Worm (Caenorhabditis elegans): ENCODE measurements around the gene med-2.

The med-2 gene

ce11 chrIII:6884203-6884602 is at the start of gene med-2:
med-2 (plus strand) TSS chrIII:6884503.
- TF ChIP-seq ama-1 (optimal IDR thresholded peaks at IDR 0.05) = no peak
- TF ChIP-seq unc-86 (tag; optimal IDR thresholded peaks at IDR 0.05) = no peak
- TF ChIP-seq rnt-1 (tag; optimal IDR thresholded peaks at IDR 0.05) = no peak
- TF ChIP-seq ceh-19 (GFP tag; optimal IDR thresholded peaks at IDR 0.05) = no peak
- no peak for TF ChIP-seq gmeb-2 (tag; optimal IDR thresholded peaks at IDR 0.05)
- TF ChIP-seq che-1 (tag; optimal IDR thresholded peaks at IDR 0.05) = no peak
- no peak for TF ChIP-seq pax-1 (tag; optimal IDR thresholded peaks at IDR 0.05)
- no peak for TF ChIP-seq unc-42 (tag; optimal IDR thresholded peaks at IDR 0.05)
- TF ChIP-seq pat-9 (tag; optimal IDR thresholded peaks at IDR 0.05) = no peak
- TF ChIP-seq hlh-30 (tag; optimal IDR thresholded peaks at IDR 0.05; ENCODE audit: insufficient read depth) = no peak

- TF ChIP-seq unc-86 (tag; optimal IDR thresholded peaks at IDR 0.05) (no peak), zip-5 (tag; optimal IDR thresholded peaks at IDR 0.05) (no peak), ceh-24 (tag; optimal IDR thresholded peaks at IDR 0.05) (no peak), tbx-7 (tag; optimal IDR thresholded peaks at IDR 0.05) (no peak), npax-4 (tag; optimal IDR thresholded peaks at IDR 0.05) (no peak), pat-9 (tag; optimal IDR thresholded peaks at IDR 0.05) (no peak), elt-2 (tag; optimal IDR thresholded peaks at IDR 0.05) (no peak), Y22D7AL.16 (tag; optimal IDR thresholded peaks at IDR 0.05) (no peak), eyg-1 (tag; optimal IDR thresholded peaks at IDR 0.05) (no peak), hlh-8 (tag; optimal IDR thresholded peaks at IDR 0.05) (no peak), syd-9 (tag; optimal IDR thresholded peaks at IDR 0.05) (no peak), mec-3 (tag; optimal IDR thresholded peaks at IDR 0.05; ENCODE audit: borderline replicate concordance) (no peak), ceh-14 (tag; optimal IDR thresholded peaks at IDR 0.05) (no peak), gmeb-2 (tag; optimal IDR thresholded peaks at IDR 0.05) (no peak), sdc-2 (tag; optimal IDR thresholded peaks at IDR 0.05) (no peak), F13H6.1 (tag; optimal IDR thresholded peaks at IDR 0.05) (no peak), pag-3 (tag; optimal IDR thresholded peaks at IDR 0.05; ENCODE audit: borderline replicate concordance) (no peak), K09A11.1 (tag; optimal IDR thresholded peaks at IDR 0.05; ENCODE audit: insufficient read depth) (no peak)
Measured at ce11 chrIII:6837320-6837719, 47.0 kb upstream of the med-2 start.

ce11 chrIII:6839091-6839490 is 45.2 kb upstream of the med-2 start:
- TF ChIP-seq ceh-31 (tag; optimal IDR thresholded peaks at IDR 0.05) (no peak), nhr-232 (tag; optimal IDR thresholded peaks at IDR 0.05) (no peak), ahr-1 (tag; optimal IDR thresholded peaks at IDR 0.05) (no peak), ref-2 (tag; optimal IDR thresholded peaks at IDR 0.05) (no peak), sox-2 (GFP tag; IDR thresholded peaks at IDR 0.05) (no peak)

ce11 chrIII:6848654-6849204 is 35.6 kb upstream of the med-2 start, which contains the start of gene dhhc-5:
dhhc-5 (minus strand) TSS chrIII:6849059.
- TF ChIP-seq C08G9.2 (tag; optimal IDR thresholded peaks at IDR 0.05) (no peak), hlh-30 (tag; optimal IDR thresholded peaks at IDR 0.05; ENCODE audit: insufficient read depth) (peak; percentile 0), madf-2 (tag; optimal IDR thresholded peaks at IDR 0.05) (no peak), K09A11.1 (tag; optimal IDR thresholded peaks at IDR 0.05; ENCODE audit: insufficient read depth) (no peak), Y22D7AL.16 (tag; optimal IDR thresholded peaks at IDR 0.05) (no peak)

ce11 chrIII:6850255-6850654 is 34.0 kb upstream of the med-2 start, which contains the start of gene srv-1:
srv-1 (plus strand) TSS chrIII:6850385.
- TF ChIP-seq elt-4 (tag; optimal IDR thresholded peaks at IDR 0.05) = no peak
- TF ChIP-seq elt-2 (tag; optimal IDR thresholded peaks at IDR 0.05) = peak; percentile 30

ce11 chrIII:6856709-6857108 is 27.6 kb upstream of the med-2 start, which contains the start of gene zak-1:
zak-1 (minus strand) TSS chrIII:6856809.
- TF ChIP-seq pax-1 (tag; optimal IDR thresholded peaks at IDR 0.05) = no peak
- no peak for TF ChIP-seq ceh-22 (tag; optimal IDR thresholded peaks at IDR 0.05)
- TF ChIP-seq hlh-8 (tag; optimal IDR thresholded peaks at IDR 0.05) = no peak
- TF ChIP-seq pqm-1 (tag; optimal IDR thresholded peaks at IDR 0.05) = no peak
- no peak for TF ChIP-seq nfya-1 (tag; optimal IDR thresholded peaks at IDR 0.05)
- TF ChIP-seq C08G9.2 (tag; optimal IDR thresholded peaks at IDR 0.05) = no peak
- TF ChIP-seq hlh-6 (tag; optimal IDR thresholded peaks at IDR 0.05) = no peak
- TF ChIP-seq sox-4 (tag; optimal IDR thresholded peaks at IDR 0.05) = no peak
- no peak for TF ChIP-seq ceh-48 (tag; optimal IDR thresholded peaks at IDR 0.05)
- no peak for TF ChIP-seq pha-4 (tag; optimal IDR thresholded peaks at IDR 0.05)
- TF ChIP-seq odd-2 (tag; optimal IDR thresholded peaks at IDR 0.05) = no peak
- TF ChIP-seq unc-3 (GFP tag; conservative IDR thresholded peaks at IDR 0.05) = no peak
- no peak for TF ChIP-seq unc-3 (tag; optimal IDR thresholded peaks at IDR 0.05)
- TF ChIP-seq K02D7.2 (tag; optimal IDR thresholded peaks at IDR 0.05) = no peak
- no peak for TF ChIP-seq elt-2 (tag; optimal IDR thresholded peaks at IDR 0.05)
- no peak for TF ChIP-seq syd-9 (tag; optimal IDR thresholded peaks at IDR 0.05)
- no peak for TF ChIP-seq pat-9 (tag; optimal IDR thresholded peaks at IDR 0.05)
